Worm (Caenorhabditis elegans) whole organism, young adult: ENCODE data around the gene oac-14.
A peak's percentile ranks its signal among the peaks of the same experiment; 100 is the strongest.

Experiments
- B0035.1 ChIP-seq: sonication (generic microtip); optimal IDR thresholded peaks from 2 replicates; lab custom pipeline; 2016; ENCODE audit warnings: missing genetic modification characterization, mild to moderate bottlenecking, missing compliant biosample characterization, missing genotype, missing genetic modification reagents
- B0261.1 ChIP-seq: sonication (generic microtip); optimal IDR thresholded peaks from 2 replicates; lab custom pipeline; 2016; ENCODE audit warnings: mild to moderate bottlenecking, missing genetic modification characterization, moderate library complexity, missing compliant biosample characterization
- C06A6.2 ChIP-seq: fragments of 200-800 bp; sonication (Bioruptor generic); conservative IDR thresholded peaks from 2 replicates; pipeline ENCODE4 v1.3.6; 2022; ENCODE audit warnings: missing genetic modification characterization, missing compliant biosample characterization
- F10E7.11 ChIP-seq: sonication (generic microtip); optimal IDR thresholded peaks from 2 replicates; lab custom pipeline; 2017; ENCODE audit warnings: mild to moderate bottlenecking, missing genetic modification characterization, moderate library complexity, missing compliant biosample characterization
- F22D6.2 ChIP-seq: sonication (generic microtip); optimal IDR thresholded peaks from 2 replicates; lab custom pipeline; 2016; ENCODE audit warnings: mild to moderate bottlenecking, missing genetic modification characterization, missing compliant biosample characterization
- F57A8.1 ChIP-seq: fragments of 200-800 bp; sonication (Bioruptor generic); optimal IDR thresholded peaks from 2 replicates; lab custom pipeline; 2018; ENCODE audit warnings: mild to moderate bottlenecking, missing genetic modification characterization, moderate library complexity, missing compliant biosample characterization
- F57C9.4 ChIP-seq: sonication (generic microtip); optimal IDR thresholded peaks from 2 replicates; lab custom pipeline; 2017; ENCODE audit warnings: mild to moderate bottlenecking, missing genetic modification characterization, missing compliant biosample characterization
- K11D2.4 ChIP-seq: fragments of 200-800 bp; sonication (Bioruptor generic); IDR thresholded peaks from 2 replicates; pipeline ENCODE4 v1.3.6; 2022; ENCODE audit warnings: missing genetic modification reagents, missing genetic modification characterization, missing compliant biosample characterization
- T07F8.4 ChIP-seq: sonication (generic microtip); optimal IDR thresholded peaks from 2 replicates; lab custom pipeline; 2016; ENCODE audit warnings: mild to moderate bottlenecking, missing genetic modification characterization, moderate library complexity, missing compliant biosample characterization
- Y53G8AR.9 ChIP-seq: fragments of 200-800 bp; sonication (Bioruptor generic); conservative IDR thresholded peaks from 2 replicates; pipeline ENCODE4 v1.3.6; 2022; ENCODE audit warnings: missing genetic modification reagents, missing genetic modification characterization, missing compliant biosample characterization
- Y67H2A.10 ChIP-seq: fragments of 200-800 bp; sonication (Bioruptor generic); conservative IDR thresholded peaks from 2 replicates; pipeline ENCODE4 v1.3.6; 2022; ENCODE audit warnings: missing genetic modification reagents, missing genetic modification characterization, missing compliant biosample characterization
- Y95B8A.8 ChIP-seq: fragments of 200-800 bp; sonication (Bioruptor generic); IDR thresholded peaks from 2 replicates; pipeline ENCODE4 v1.3.6; 2022; ENCODE audit warnings: missing genetic modification reagents, missing genetic modification characterization, missing compliant biosample characterization
- akir-1 ChIP-seq: fragments of 200-800 bp; sonication (Bioruptor generic); optimal IDR thresholded peaks from 2 replicates; lab custom pipeline; 2018; ENCODE audit warnings: mild to moderate bottlenecking, missing genetic modification characterization, moderate library complexity, missing compliant biosample characterization
- atf-7 ChIP-seq: sonication (generic microtip); optimal IDR thresholded peaks from 2 replicates; lab custom pipeline; 2017; ENCODE audit warnings: mild to moderate bottlenecking, missing genetic modification characterization, missing compliant biosample characterization
- cebp-1 ChIP-seq, 2 experiments: fragments of 200-800 bp in 1 of 2; sonication (Bioruptor generic) in 1 of 2; sonication (generic microtip) in 1 of 2; IDR thresholded peaks in 1 of 2; optimal IDR thresholded peaks in 1 of 2; 2 replicates each; pipeline versions ENCODE4 v1.3.6 to Lab custom; 2017 to 2022; ENCODE audit warnings: missing compliant biosample characterization in 2 of 2, missing genetic modification characterization in 2 of 2, mild to moderate bottlenecking in 1 of 2, missing genetic modification reagents in 1 of 2, moderate library complexity in 1 of 2
- ceh-58 ChIP-seq: fragments of 200-800 bp; sonication (Bioruptor generic); IDR thresholded peaks from 2 replicates; pipeline ENCODE4 v1.3.6; 2022; ENCODE audit warnings: missing genetic modification characterization, missing compliant biosample characterization
- dox-1 ChIP-seq: fragments of 200-800 bp; sonication (Bioruptor generic); IDR thresholded peaks from 2 replicates; pipeline ENCODE4 v1.3.6; 2022; ENCODE audit warnings: missing genetic modification reagents, missing genetic modification characterization, missing compliant biosample characterization
- dpff-1 ChIP-seq: sonication (generic microtip); optimal IDR thresholded peaks from 2 replicates; lab custom pipeline; 2017; ENCODE audit warnings: mild to moderate bottlenecking, missing genetic modification characterization, missing compliant biosample characterization
- egl-18 ChIP-seq: fragments of 200-800 bp; sonication (Bioruptor generic); IDR thresholded peaks from 2 replicates; pipeline ENCODE4 v1.3.6; 2022; ENCODE audit warnings: missing genetic modification reagents, missing genetic modification characterization, missing compliant biosample characterization
- ekl-4 ChIP-seq: fragments of 200-800 bp; sonication (Bioruptor generic); IDR thresholded peaks from 2 replicates; pipeline ENCODE4 v1.3.6; 2022; ENCODE audit warnings: missing genetic modification reagents, missing genetic modification characterization, missing compliant biosample characterization
- ets-4 ChIP-seq: fragments of 200-800 bp; sonication (Bioruptor generic); optimal IDR thresholded peaks from 2 replicates; lab custom pipeline; 2018; ENCODE audit warnings: mild to moderate bottlenecking, missing genetic modification characterization, missing compliant biosample characterization
- hmg-1.2 ChIP-seq: fragments of 200-800 bp; sonication (Bioruptor generic); IDR thresholded peaks from 2 replicates; pipeline ENCODE4 v1.3.6; 2022; ENCODE audit warnings: missing genetic modification reagents, missing genetic modification characterization, missing compliant biosample characterization
- hmg-20 ChIP-seq: fragments of 200-800 bp; sonication (Bioruptor generic); IDR thresholded peaks from 2 replicates; pipeline ENCODE4 v1.3.6; 2022; ENCODE audit warnings: missing genetic modification reagents, missing genetic modification characterization, missing compliant biosample characterization
- hrde-1 ChIP-seq: sonication (generic microtip); optimal IDR thresholded peaks from 2 replicates; lab custom pipeline; 2016; ENCODE audit warnings: missing genetic modification characterization, mild to moderate bottlenecking, missing compliant biosample characterization, moderate library complexity, missing genotype, missing genetic modification reagents, borderline replicate concordance
- let-607 ChIP-seq, 2 experiments: fragments of 200-800 bp in 1 of 2; sonication (Bioruptor generic) in 1 of 2; sonication (generic microtip) in 1 of 2; optimal IDR thresholded peaks; 2 replicates each; lab custom pipeline; 2016 to 2018; ENCODE audit warnings: mild to moderate bottlenecking in 2 of 2, missing compliant biosample characterization in 2 of 2, missing genetic modification characterization in 2 of 2, moderate library complexity in 2 of 2, missing genotype in 1 of 2
- lin-40 ChIP-seq: sonication (generic microtip); optimal IDR thresholded peaks from 2 replicates; lab custom pipeline; 2016; ENCODE audit warnings: missing genetic modification characterization, mild to moderate bottlenecking, missing compliant biosample characterization, missing genotype, missing genetic modification reagents
- madf-10 ChIP-seq: sonication (generic microtip); optimal IDR thresholded peaks from 2 replicates; lab custom pipeline; 2016; ENCODE audit warnings: mild to moderate bottlenecking, missing genetic modification characterization, missing compliant biosample characterization
- madf-8 ChIP-seq: fragments of 200-800 bp; sonication (Bioruptor generic); conservative IDR thresholded peaks from 2 replicates; pipeline ENCODE4 v1.3.6; 2022; ENCODE audit warnings: missing genetic modification reagents, missing genetic modification characterization, missing compliant biosample characterization
- mcd-1 ChIP-seq: fragments of 200-800 bp; sonication (Bioruptor generic); IDR thresholded peaks from 2 replicates; pipeline ENCODE4 v1.3.6; 2022; ENCODE audit warnings: missing genetic modification reagents, missing genetic modification characterization, missing compliant biosample characterization
- mes-4 ChIP-seq: sonication (generic microtip); optimal IDR thresholded peaks from 2 replicates; lab custom pipeline; 2016; ENCODE audit warnings: missing genotype, missing genetic modification characterization, missing compliant biosample characterization
- nfya-1 ChIP-seq: sonication (generic microtip); optimal IDR thresholded peaks from 2 replicates; lab custom pipeline; 2017; ENCODE audit warnings: antibody characterized with exemption, missing compliant biosample characterization, missing genetic modification characterization, borderline replicate concordance; ENCODE audit not compliant: insufficient read depth
- nhr-80 ChIP-seq: sonication (generic microtip); optimal IDR thresholded peaks from 2 replicates; lab custom pipeline; 2016; ENCODE audit warnings: missing genetic modification characterization, missing compliant biosample characterization
- rcor-1 ChIP-seq: fragments of 200-800 bp; sonication (Bioruptor generic); IDR thresholded peaks from 2 replicates; pipeline ENCODE4 v1.3.6; 2022; ENCODE audit warnings: missing genetic modification reagents, missing genetic modification characterization, missing compliant biosample characterization
- rec-8 ChIP-seq, 2 experiments: sonication (generic microtip); optimal IDR thresholded peaks; 2 replicates each; lab custom pipeline; 2016; ENCODE audit warnings: mild to moderate bottlenecking in 2 of 2, missing genetic modification characterization in 2 of 2, missing genetic modification reagents in 2 of 2, missing genotype in 2 of 2, missing biosample characterization in 1 of 2, missing compliant biosample characterization in 1 of 2, moderate library complexity in 1 of 2
- snpc-1.1 ChIP-seq: sonication (generic microtip); optimal IDR thresholded peaks from 2 replicates; lab custom pipeline; 2017; ENCODE audit warnings: missing genetic modification characterization, mild to moderate bottlenecking, missing compliant biosample characterization, antibody characterized with exemption, moderate library complexity, missing genotype, missing genetic modification reagents; ENCODE audit not compliant: insufficient read depth
- snpc-4 ChIP-seq, 5 experiments: fragments of 150-350 bp in 1 of 5; sonication (generic microtip) in 4 of 5; optimal IDR thresholded peaks; 2 replicates each; lab custom pipeline; 2014 to 2018; ENCODE audit warnings: missing genetic modification characterization in 5 of 5, missing biosample characterization in 3 of 5, antibody characterized with exemption in 2 of 5, mild to moderate bottlenecking in 2 of 5, missing compliant biosample characterization in 2 of 5, missing genotype in 2 of 5, moderate library complexity in 2 of 5, missing genetic modification reagents in 1 of 5
- sptf-2 ChIP-seq: fragments of 200-800 bp; sonication (Bioruptor generic); optimal IDR thresholded peaks from 2 replicates; lab custom pipeline; 2018; ENCODE audit warnings: mild to moderate bottlenecking, missing genetic modification characterization, missing compliant biosample characterization
- tbp1 ChIP-seq: fragments of 200-800 bp; sonication (Bioruptor generic); optimal IDR thresholded peaks from 2 replicates; lab custom pipeline; 2018; ENCODE audit warnings: mild to moderate bottlenecking, missing genetic modification characterization, missing compliant biosample characterization
- tlf-1 ChIP-seq: fragments of 200-800 bp; sonication (Bioruptor generic); optimal IDR thresholded peaks from 2 replicates; lab custom pipeline; 2018; ENCODE audit warnings: mild to moderate bottlenecking, missing genetic modification characterization, missing compliant biosample characterization
- unc-62 ChIP-seq: fragments of 150-350 bp; optimal IDR thresholded peaks from 2 replicates; lab custom pipeline; 2014; ENCODE audit warnings: missing biosample characterization, missing genetic modification reagents, missing genetic modification characterization
- xnd-1 ChIP-seq: sonication (generic microtip); optimal IDR thresholded peaks from 2 replicates; lab custom pipeline; 2016; ENCODE audit warnings: missing genotype, missing genetic modification reagents, missing genetic modification characterization, missing compliant biosample characterization
- ztf-22 ChIP-seq: fragments of 200-800 bp; sonication (Bioruptor generic); optimal IDR thresholded peaks from 2 replicates; lab custom pipeline; 2018; ENCODE audit warnings: mild to moderate bottlenecking, missing genetic modification characterization, moderate library complexity, missing compliant biosample characterization
- ztf-25 ChIP-seq: fragments of 200-800 bp; sonication (Bioruptor generic); IDR thresholded peaks from 2 replicates; pipeline ENCODE4 v1.3.6; 2022; ENCODE audit warnings: missing genetic modification reagents, missing genetic modification characterization, missing compliant biosample characterization
- ztf-28 ChIP-seq: fragments of 200-800 bp; sonication (Bioruptor generic); IDR thresholded peaks from 2 replicates; pipeline ENCODE4 v1.3.6; 2022; ENCODE audit warnings: missing genetic modification reagents, missing genetic modification characterization, missing compliant biosample characterization

Gene oac-14

ce11 chrX:10141963-10142431 lies at the start of gene oac-14:
TSS of gene oac-14 (minus strand) at chrX:10142013.
- TF ChIP-seq F57C9.4 (tag; lab: Kevin White, UChicago) = no peak
- TF ChIP-seq B0035.1 = no peak
- TF ChIP-seq cebp-1 (GFP tag; IDR thresholded peaks at IDR 0.05; lab: Robert Waterston, UW) = no peak
- TF ChIP-seq cebp-1 (tag; optimal IDR thresholded peaks at IDR 0.05; lab: Kevin White, UChicago) = peak; percentile 33
- peak; percentile 43 for TF ChIP-seq ets-4 (GFP tag; lab: Kevin White, UChicago)
- TF ChIP-seq tlf-1 (GFP tag; lab: Kevin White, UChicago) = peak; percentile 8
- TF ChIP-seq rcor-1 (GFP tag; lab: Robert Waterston, UW) = no peak
- no peak for TF ChIP-seq akir-1 (GFP tag; lab: Kevin White, UChicago)
- TF ChIP-seq let-607 (tag; optimal IDR thresholded peaks at IDR 0.05; lab: Kevin White, UChicago) = peak in 1 of 2 experiments; percentile 56
- TF ChIP-seq tbp1 (GFP tag; lab: Kevin White, UChicago) = no peak
- TF ChIP-seq egl-18 = no peak
- TF ChIP-seq lin-40 = peak; percentile 20
- no peak for TF ChIP-seq snpc-1.1 (tag; lab: Kevin White, UChicago)
- TF ChIP-seq mcd-1 (GFP tag; lab: Robert Waterston, UW) = peak; percentile 13; the same call in 1 of the 2 replicates
- TF ChIP-seq dpff-1 = no peak
- TF ChIP-seq F10E7.11 (tag; lab: Kevin White, UChicago) = no peak
- TF ChIP-seq F57A8.1 (GFP tag; lab: Kevin White, UChicago) = no peak
- no peak for TF ChIP-seq snpc-4 (GFP tag; optimal IDR thresholded peaks at IDR 0.05; lab: Kevin White, UChicago)
- TF ChIP-seq snpc-4 (tag; optimal IDR thresholded peaks at IDR 0.05; lab: Kevin White, UChicago) = peak in 1 of 4 experiments; percentile 32
- TF ChIP-seq ekl-4 (GFP tag; lab: Robert Waterston, UW) = no peak
- peak; percentile 21 for TF ChIP-seq madf-10 (tag; lab: Kevin White, UChicago)
- TF ChIP-seq ztf-22 (GFP tag; lab: Kevin White, UChicago) = peak; percentile 67
- TF ChIP-seq dox-1 = 0 out of 2 replicates have a peak, but pooled peaks have one; percentile 24
- no peak for TF ChIP-seq Y53G8AR.9 (GFP tag; lab: Robert Waterston, UW)
- no peak for TF ChIP-seq F22D6.2
- no peak for TF ChIP-seq ztf-25 (GFP tag; lab: Robert Waterston, UW)
- TF ChIP-seq atf-7 (tag; lab: Kevin White, UChicago) = peak; percentile 57
- peak; percentile 94 for TF ChIP-seq nhr-80
- TF ChIP-seq, all 124 proteins: peak for 12

ce11 chrX:10189805-10190204 lies 48.0 kb upstream of the oac-14 start:
- no peak for TF ChIP-seq C06A6.2 (GFP tag; lab: Robert Waterston, UW)
- no peak for TF ChIP-seq Y53G8AR.9 (GFP tag; lab: Robert Waterston, UW)
- no peak for TF ChIP-seq madf-8 (GFP tag; lab: Robert Waterston, UW)
- TF ChIP-seq ztf-28 = no peak
- no peak for TF ChIP-seq nfya-1 (tag; lab: Kevin White, UChicago)
- TF ChIP-seq rec-8 (tag; optimal IDR thresholded peaks at IDR 0.05; lab: Kevin White, UChicago) = no peak
- no peak for TF ChIP-seq hrde-1 (tag; lab: Kevin White, UChicago)
- TF ChIP-seq, all 124 proteins: peak for 0

- TF ChIP-seq mes-4 (no peak), xnd-1 (tag; lab: Kevin White, UChicago) (no peak), sptf-2 (GFP tag; lab: Kevin White, UChicago) (no peak), Y67H2A.10 (no peak), T07F8.4 (no peak), ztf-25 (GFP tag; lab: Robert Waterston, UW) (no peak), mcd-1 (GFP tag; lab: Robert Waterston, UW) (no peak), hmg-20 (GFP tag; lab: Robert Waterston, UW) (no peak), Y53G8AR.9 (GFP tag; lab: Robert Waterston, UW) (no peak), hmg-1.2 (no peak), ceh-58 (GFP tag; lab: Robert Waterston, UW) (no peak), akir-1 (GFP tag; lab: Kevin White, UChicago) (no peak), unc-62 (no peak), ztf-22 (GFP tag; lab: Kevin White, UChicago) (no peak), K11D2.4 (no peak), B0261.1 (tag; lab: Kevin White, UChicago) (no peak), Y95B8A.8 (GFP tag; lab: Robert Waterston, UW) (no peak)
Measured at ce11 chrX:10189244-10189643, 47.4 kb upstream of the oac-14 start.
